Worm (Caenorhabditis elegans) whole organism, young adult: ENCODE measurements around the gene lin-40.

Source experiments
- D2030.7 ChIP-seq: fragments of 200-800 bp; sonication (Bioruptor generic); IDR thresholded peaks from 2 replicates; pipeline ENCODE4 v1.3.6; 2022; ENCODE audit warnings: missing genetic modification reagents, missing genetic modification characterization, missing compliant biosample characterization
- F37B4.10 ChIP-seq: fragments of 200-800 bp; sonication (Bioruptor generic); IDR thresholded peaks from 2 replicates; pipeline ENCODE4 v1.3.6; 2022; ENCODE audit warnings: missing genetic modification characterization, missing compliant biosample characterization
- F57C9.4 ChIP-seq: sonication (generic microtip); optimal IDR thresholded peaks from 2 replicates; lab custom pipeline; 2017; ENCODE audit warnings: mild to moderate bottlenecking, missing genetic modification characterization, missing compliant biosample characterization
- ets-4 ChIP-seq: fragments of 200-800 bp; sonication (Bioruptor generic); optimal IDR thresholded peaks from 2 replicates; lab custom pipeline; 2018; ENCODE audit warnings: mild to moderate bottlenecking, missing genetic modification characterization, missing compliant biosample characterization

Gene lin-40

DNA sequence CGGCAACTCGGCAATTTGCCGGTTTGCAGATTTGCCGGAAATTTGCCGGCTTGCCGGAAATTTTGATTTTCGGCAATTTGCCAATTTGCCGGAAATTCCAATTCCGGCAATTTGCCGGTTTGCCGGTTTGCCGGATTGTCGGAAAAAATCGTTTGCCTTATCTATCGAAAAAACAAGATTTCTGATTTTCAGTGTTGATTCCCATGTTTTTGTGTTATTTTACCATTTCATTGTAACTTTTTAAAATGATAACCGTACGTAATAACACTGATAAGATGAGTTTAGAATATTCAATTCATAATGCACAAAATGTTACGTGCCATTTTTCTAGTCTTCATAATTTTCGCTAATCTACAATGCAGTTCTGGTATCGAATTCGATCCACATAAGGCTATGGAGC, 56.1 kb downstream of the lin-40 start, which contains the start of gene oac-55:
TSS of gene oac-55 (plus strand) at position 301 of the 400 bp plus-strand sequence.
- no peak for TF ChIP-seq F37B4.10 (GFP tag; lab: Robert Waterston, UW)

DNA sequence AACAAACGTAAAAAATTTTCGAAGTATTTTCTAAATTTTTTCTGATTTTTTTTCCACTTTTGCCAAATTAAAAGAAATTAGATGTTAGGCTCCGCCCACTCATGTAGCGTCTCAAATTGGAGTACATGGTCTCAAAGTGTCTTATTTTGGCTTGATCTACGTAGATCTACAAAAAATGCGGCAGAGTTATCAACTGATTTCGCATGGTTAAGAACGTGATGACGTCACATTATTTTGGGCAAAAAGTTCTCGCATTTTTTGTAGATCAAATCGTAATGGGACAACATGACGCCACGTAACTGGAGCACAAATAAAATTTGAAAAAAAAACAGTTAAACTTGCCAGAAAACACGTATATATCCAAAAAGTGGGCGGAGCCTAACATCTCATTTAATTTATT, 57.0 kb downstream of the lin-40 start:
- no peak for TF ChIP-seq D2030.7 (GFP tag; lab: Robert Waterston, UW)
- TF ChIP-seq F57C9.4 (tag; lab: Kevin White, UChicago): no peak
- TF ChIP-seq ets-4 (GFP tag; lab: Kevin White, UChicago): no peak
- TF ChIP-seq, all 124 proteins: peak for 0
